Worm (Caenorhabditis elegans) whole organism, L3 larva: ENCODE measurements around the gene piki-1.

Experiments used
- R02D3.7 ChIP-seq: fragments of 150-350 bp; optimal IDR thresholded peaks from 2 replicates; lab custom pipeline; 2014; ENCODE audit warnings: missing biosample characterization, missing genetic modification characterization
- aly-2 ChIP-seq: fragments of 150-350 bp; optimal IDR thresholded peaks from 2 replicates; lab custom pipeline; 2014; ENCODE audit warnings: missing biosample characterization, missing genetic modification characterization
- ama-1 ChIP-seq: fragments of 150-350 bp; optimal IDR thresholded peaks from 2 replicates; lab custom pipeline; 2018
- ceh-16 ChIP-seq: sonication (generic microtip); optimal IDR thresholded peaks from 2 replicates; lab custom pipeline; 2017; ENCODE audit warnings: missing biosample characterization, missing genetic modification characterization
- ceh-82 ChIP-seq: fragments of 150-350 bp; optimal IDR thresholded peaks from 2 replicates; lab custom pipeline; 2014; ENCODE audit warnings: missing biosample characterization, missing genetic modification characterization
- daf-12 ChIP-seq: fragments of 150-350 bp; optimal IDR thresholded peaks from 2 replicates; lab custom pipeline; 2014; ENCODE audit warnings: missing biosample characterization, missing genetic modification reagents, missing genetic modification characterization
- egl-27 ChIP-seq: sonication (generic microtip); optimal IDR thresholded peaks from 4 replicates; lab custom pipeline; 2017; ENCODE audit warnings: missing biosample characterization, missing genetic modification reagents, missing genetic modification characterization
- egl-5 ChIP-seq: fragments of 150-350 bp; optimal IDR thresholded peaks from 2 replicates; lab custom pipeline; 2017; ENCODE audit warnings: missing biosample characterization, missing genetic modification reagents, missing genetic modification characterization, inconsistent platforms
- elt-1 ChIP-seq: fragments of 150-350 bp; optimal IDR thresholded peaks from 2 replicates; lab custom pipeline; 2014; ENCODE audit warnings: missing biosample characterization, missing genetic modification characterization
- elt-2 ChIP-seq: sonication (generic microtip); optimal IDR thresholded peaks from 2 replicates; lab custom pipeline; 2016; ENCODE audit warnings: missing genetic modification reagents, mild to moderate bottlenecking, missing genetic modification characterization, missing compliant biosample characterization
- elt-3 ChIP-seq, 3 experiments: fragments of 150-350 bp in 1 of 3; sonication (generic microtip) in 2 of 3; optimal IDR thresholded peaks; 2 replicates in 2 of 3; 4 replicates in 1 of 3; lab custom pipeline; 2014 to 2017; ENCODE audit warnings: missing biosample characterization in 3 of 3, missing genetic modification characterization in 3 of 3
- fkh-10 ChIP-seq: sonication (generic microtip); optimal IDR thresholded peaks from 2 replicates; lab custom pipeline; 2017; ENCODE audit warnings: missing biosample characterization, missing genetic modification reagents, missing genetic modification characterization
- fkh-2 ChIP-seq: fragments of 150-350 bp; optimal IDR thresholded peaks from 2 replicates; lab custom pipeline; 2014; ENCODE audit warnings: missing biosample characterization, missing genetic modification reagents, missing genetic modification characterization
- hmg-11 ChIP-seq: sonication (generic microtip); optimal IDR thresholded peaks from 2 replicates; lab custom pipeline; 2016; ENCODE audit warnings: missing genetic modification characterization, missing compliant biosample characterization
- lin-39 ChIP-seq: fragments of 150-350 bp; optimal IDR thresholded peaks from 2 replicates; lab custom pipeline; 2018; ENCODE audit warnings: missing biosample characterization, missing genetic modification reagents, missing genetic modification characterization
- lsy-12 ChIP-seq: sonication (generic microtip); optimal IDR thresholded peaks from 2 replicates; lab custom pipeline; 2016; ENCODE audit warnings: mild to moderate bottlenecking, missing genetic modification characterization, missing compliant biosample characterization
- mdl-1 ChIP-seq: fragments of 150-350 bp; optimal IDR thresholded peaks from 2 replicates; lab custom pipeline; 2014; ENCODE audit warnings: missing biosample characterization, missing genetic modification characterization
- nhr-12 ChIP-seq: fragments of 150-350 bp; optimal IDR thresholded peaks from 2 replicates; lab custom pipeline; 2014; ENCODE audit warnings: missing biosample characterization, missing genetic modification characterization
- nhr-23 ChIP-seq: fragments of 150-350 bp; optimal IDR thresholded peaks from 2 replicates; lab custom pipeline; 2014; ENCODE audit warnings: missing biosample characterization, missing genetic modification reagents, missing genetic modification characterization
- nhr-237 ChIP-seq: fragments of 150-350 bp; optimal IDR thresholded peaks from 2 replicates; lab custom pipeline; 2014; ENCODE audit warnings: missing biosample characterization, missing genetic modification characterization
- nhr-28 ChIP-seq: fragments of 150-350 bp; optimal IDR thresholded peaks from 2 replicates; lab custom pipeline; 2014; ENCODE audit warnings: missing biosample characterization, missing genetic modification characterization
- nhr-43 ChIP-seq: sonication (generic microtip); optimal IDR thresholded peaks from 2 replicates; lab custom pipeline; 2016; ENCODE audit warnings: mild to moderate bottlenecking, missing genetic modification characterization, missing compliant biosample characterization; ENCODE audit not compliant: poor library complexity, severe bottlenecking
- nhr-77 ChIP-seq: fragments of 150-350 bp; optimal IDR thresholded peaks from 2 replicates; lab custom pipeline; 2014; ENCODE audit warnings: missing biosample characterization, missing genetic modification characterization
- pha-4 ChIP-seq: fragments of 150-350 bp; optimal IDR thresholded peaks from 2 replicates; lab custom pipeline; 2014; ENCODE audit warnings: missing biosample characterization, missing genetic modification reagents, missing genetic modification characterization
- pqm-1 ChIP-seq: fragments of 150-350 bp; optimal IDR thresholded peaks from 2 replicates; lab custom pipeline; 2017; ENCODE audit warnings: missing biosample characterization, missing genetic modification characterization, inconsistent platforms
- sea-2 ChIP-seq: fragments of 150-350 bp; sonication (generic microtip); optimal IDR thresholded peaks from 4 replicates; lab custom pipeline; 2014; ENCODE audit warnings: missing biosample characterization, missing genetic modification reagents, missing genetic modification characterization
- skn-1 ChIP-seq: fragments of 150-350 bp; optimal IDR thresholded peaks from 2 replicates; lab custom pipeline; 2014; ENCODE audit warnings: missing biosample characterization, missing genetic modification characterization
- snpc-4 ChIP-seq: fragments of 150-350 bp; optimal IDR thresholded peaks from 2 replicates; lab custom pipeline; 2014; ENCODE audit warnings: missing biosample characterization, missing genetic modification characterization
- tbx-2 ChIP-seq: sonication (generic microtip); optimal IDR thresholded peaks from 2 replicates; lab custom pipeline; 2016; ENCODE audit warnings: mild to moderate bottlenecking, missing genetic modification characterization, missing compliant biosample characterization
- unc-62 ChIP-seq: fragments of 150-350 bp; sonication (generic microtip); optimal IDR thresholded peaks from 4 replicates; lab custom pipeline; 2014; ENCODE audit warnings: missing biosample characterization, missing genetic modification reagents, missing genetic modification characterization
- zag-1 ChIP-seq: fragments of 150-350 bp; optimal IDR thresholded peaks from 2 replicates; lab custom pipeline; 2014; ENCODE audit warnings: missing biosample characterization, missing genetic modification characterization
- ztf-4 ChIP-seq: fragments of 150-350 bp; optimal IDR thresholded peaks from 2 replicates; lab custom pipeline; 2014; ENCODE audit warnings: missing biosample characterization, missing genetic modification characterization

Gene piki-1

ce11 chrX:15230394-15230968 lies 15.7 kb downstream of the piki-1 start, which contains the start of gene H03A11.2:
Gene H03A11.2 (minus strand): TSS chrX:15230645.
- peak; percentile 48 for TF ChIP-seq lin-39 (tag; lab: Kevin White, UChicago)
- no peak for TF ChIP-seq egl-27
- TF ChIP-seq zag-1 (tag; lab: Kevin White, UChicago) = no peak
- TF ChIP-seq egl-5 (tag; lab: Kevin White, UChicago) = no peak
- TF ChIP-seq daf-12 (tag; lab: Kevin White, UChicago) = no peak
- TF ChIP-seq skn-1 (tag; lab: Kevin White, UChicago) = peak; percentile 28
- TF ChIP-seq elt-2 (tag; lab: Kevin White, UChicago) = peak; percentile 46
- TF ChIP-seq ztf-4 (tag; lab: Kevin White, UChicago) = no peak
- no peak for TF ChIP-seq nhr-12 (tag; lab: Kevin White, UChicago)
- no peak for TF ChIP-seq elt-1 (tag; lab: Kevin White, UChicago)

ce11 chrX:15229174-15229573 lies 17.0 kb downstream of the piki-1 start:
- TF ChIP-seq ama-1 (no peak), elt-2 (tag; lab: Kevin White, UChicago) (peak; percentile 52), nhr-23 (no peak), pqm-1 (tag; lab: Kevin White, UChicago) (peak; percentile 25), pha-4 (tag; lab: Kevin White, UChicago) (peak; percentile 2), daf-12 (tag; lab: Kevin White, UChicago) (no peak), sea-2 (no peak), tbx-2 (tag; lab: Kevin White, UChicago) (no peak), ceh-16 (tag; lab: Kevin White, UChicago) (no peak), aly-2 (tag; lab: Kevin White, UChicago) (no peak), snpc-4 (tag; lab: Kevin White, UChicago) (no peak)

ce11 chrX:15225180-15225724 lies 20.9 kb downstream of the piki-1 start:
- no peak for TF ChIP-seq hmg-11 (tag; lab: Kevin White, UChicago)
- TF ChIP-seq elt-3 (tag; optimal IDR thresholded peaks at IDR 0.05; lab: Kevin White, UChicago) = no peak
- TF ChIP-seq nhr-28 (tag; lab: Kevin White, UChicago) = no peak
- TF ChIP-seq aly-2 (tag; lab: Kevin White, UChicago) = no peak
- no peak for TF ChIP-seq nhr-237 (tag; lab: Kevin White, UChicago)
- no peak for TF ChIP-seq unc-62 (GFP tag; lab: Kevin White, UChicago)
- TF ChIP-seq nhr-23 = peak; percentile 63
- no peak for TF ChIP-seq mdl-1 (tag; lab: Kevin White, UChicago)
- TF ChIP-seq, all 47 proteins: peak for 1

ce11 chrX:15224128-15224527 lies 22.1 kb downstream of the piki-1 start:
- no peak for TF ChIP-seq nhr-43
- no peak for TF ChIP-seq lsy-12 (tag; lab: Kevin White, UChicago)
- TF ChIP-seq elt-3 (tag; optimal IDR thresholded peaks at IDR 0.05; lab: Kevin White, UChicago) = no peak
- TF ChIP-seq unc-62 (GFP tag; lab: Kevin White, UChicago) = no peak
- no peak for TF ChIP-seq R02D3.7 (tag; lab: Kevin White, UChicago)
- TF ChIP-seq nhr-23 = no peak
- no peak for TF ChIP-seq fkh-2 (tag; lab: Kevin White, UChicago)
- no peak for TF ChIP-seq fkh-10 (GFP tag; lab: Kevin White, UChicago)
- TF ChIP-seq nhr-77 (tag; lab: Kevin White, UChicago) = no peak
- TF ChIP-seq ceh-82 (tag; lab: Kevin White, UChicago) = no peak
- TF ChIP-seq hmg-11 (tag; lab: Kevin White, UChicago) = no peak
- TF ChIP-seq ama-1 = no peak
- TF ChIP-seq nhr-12 (tag; lab: Kevin White, UChicago) = no peak
- no peak for TF ChIP-seq ztf-4 (tag; lab: Kevin White, UChicago)
- TF ChIP-seq ceh-16 (tag; lab: Kevin White, UChicago) = no peak
- no peak for TF ChIP-seq daf-12 (tag; lab: Kevin White, UChicago)

ce11 chrX:15222789-15223188 lies 23.4 kb downstream of the piki-1 start:
- TF ChIP-seq snpc-4 (tag; lab: Kevin White, UChicago) = peak; percentile 46
- no peak for TF ChIP-seq zag-1 (tag; lab: Kevin White, UChicago)
- TF ChIP-seq, all 47 proteins: peak for 1
